Worm (Caenorhabditis elegans): ENCODE results near the gene T16A1.10.

T16A1.10 gene

DNA sequence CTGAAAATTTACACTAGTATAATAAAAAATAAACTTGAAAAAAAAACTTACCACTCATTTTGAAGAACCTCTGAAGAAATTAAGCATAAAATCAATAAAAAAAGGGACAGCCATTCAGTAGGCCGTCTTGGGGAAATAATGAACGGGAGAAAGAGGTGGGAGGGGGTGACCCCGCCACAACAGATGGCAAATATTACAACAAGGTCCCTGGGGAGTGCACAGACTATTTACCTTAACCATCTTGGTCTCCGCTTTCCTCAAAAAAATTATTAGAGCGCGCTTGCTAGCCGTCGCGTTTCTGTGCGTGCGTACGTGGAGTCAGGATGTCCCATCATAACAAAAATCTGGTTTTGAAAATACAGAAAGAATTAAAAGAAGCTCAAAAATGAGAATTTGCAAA is at the start of gene T16A1.10:
T16A1.10 (minus strand) TSS at position 123 of the 400 bp plus-strand sequence.
- TF ChIP-seq nhr-84 (tag; optimal IDR thresholded peaks at IDR 0.05), result no peak
- no peak for TF ChIP-seq nhr-47 (tag; optimal IDR thresholded peaks at IDR 0.05)
- TF ChIP-seq nhr-19 (GFP tag; conservative IDR thresholded peaks at IDR 0.05), result no peak
- TF ChIP-seq efl-1 (optimal IDR thresholded peaks at IDR 0.05), result no peak
- peak in 1 of 2 experiments; percentile 17 for TF ChIP-seq efl-1 (GFP tag; optimal IDR thresholded peaks at IDR 0.05 in 1 of 2)

ce11 chrII:2140817-2141216 is 48.9 kb upstream of the T16A1.10 start, which contains the start of gene C40A11.3:
Gene C40A11.3 (plus strand): TSS chrII:2141117.
- TF ChIP-seq sptf-1 (tag; optimal IDR thresholded peaks at IDR 0.05), result no peak
- TF ChIP-seq mab-9 (GFP tag; IDR thresholded peaks at IDR 0.05), result no peak
- no peak for TF ChIP-seq lin-15B (tag; optimal IDR thresholded peaks at IDR 0.05)
- no peak for TF ChIP-seq snpc-4 (tag; optimal IDR thresholded peaks at IDR 0.05)
- TF ChIP-seq ztf-11 (tag; optimal IDR thresholded peaks at IDR 0.05), result no peak
- no peak for TF ChIP-seq pax-3 (tag; optimal IDR thresholded peaks at IDR 0.05)
- TF ChIP-seq zag-1 (tag; optimal IDR thresholded peaks at IDR 0.05), result no peak
- no peak for TF ChIP-seq fkh-4 (tag; optimal IDR thresholded peaks at IDR 0.05; ENCODE audit: borderline replicate concordance)
- TF ChIP-seq pqm-1 (tag; optimal IDR thresholded peaks at IDR 0.05), result no peak
- TF ChIP-seq lsy-2 (tag; optimal IDR thresholded peaks at IDR 0.05), result no peak
- TF ChIP-seq alr-1 (tag; optimal IDR thresholded peaks at IDR 0.05; ENCODE audit: borderline replicate concordance), result no peak
- no peak for TF ChIP-seq nhr-85 (tag)
- no peak for TF ChIP-seq xbp-1 (tag; optimal IDR thresholded peaks at IDR 0.05)

- TF ChIP-seq sup-37 (GFP tag; optimal IDR thresholded peaks at IDR 0.05) (no peak), C16A3.4 (tag; optimal IDR thresholded peaks at IDR 0.05) (no peak)
Observed at ce11 chrII:2138901-2139300, 47.0 kb upstream of the T16A1.10 start.

DNA sequence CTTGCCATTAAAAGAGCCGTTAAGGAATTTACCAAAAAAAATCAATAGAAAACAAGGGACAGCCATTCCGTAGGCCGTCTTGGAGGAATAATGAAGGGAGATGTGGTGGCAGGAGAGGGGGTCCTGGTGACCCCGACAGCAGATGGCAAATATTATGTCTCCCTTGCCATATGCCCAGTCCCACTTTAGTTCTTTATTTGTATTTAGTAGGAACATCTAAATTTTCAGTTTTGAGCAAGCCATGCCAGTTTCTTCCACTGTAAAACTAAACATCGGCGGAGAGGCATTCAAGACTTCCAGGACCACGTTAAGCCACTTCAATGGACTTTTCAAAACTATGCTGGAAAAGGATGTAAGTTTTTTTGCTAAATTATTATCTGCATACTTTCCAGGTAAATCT is 45.3 kb upstream of the T16A1.10 start, which contains the start of gene C40A11.4:
C40A11.4 (plus strand) TSS at position 188 of the 400 bp plus-strand sequence.
- TF ChIP-seq ceh-63 (GFP tag; optimal IDR thresholded peaks at IDR 0.05) (no peak), efl-1 (optimal IDR thresholded peaks at IDR 0.05) (no peak), efl-1 (GFP tag; optimal IDR thresholded peaks at IDR 0.05 in 1 of 2) (peak in 1 of 2 experiments; percentile 79), xbp-1 (tag; optimal IDR thresholded peaks at IDR 0.05) (no peak)

- no peak for TF ChIP-seq F16B12.6 (tag; optimal IDR thresholded peaks at IDR 0.05)
- no peak for TF ChIP-seq nhr-76 (tag; optimal IDR thresholded peaks at IDR 0.05)
- TF ChIP-seq nhr-85 (tag), result no peak
- TF ChIP-seq nhr-28 (tag; optimal IDR thresholded peaks at IDR 0.05), result no peak
- no peak for TF ChIP-seq lin-39 (tag; optimal IDR thresholded peaks at IDR 0.05)
- no peak for TF ChIP-seq unc-130 (tag; optimal IDR thresholded peaks at IDR 0.05)
- TF ChIP-seq efl-3 (GFP tag; optimal IDR thresholded peaks at IDR 0.05), result no peak
- no peak for TF ChIP-seq fkh-8 (tag; optimal IDR thresholded peaks at IDR 0.05)
- TF ChIP-seq fos-1 (tag; optimal IDR thresholded peaks at IDR 0.05), result no peak
- no peak for TF ChIP-seq mep-1 (tag; optimal IDR thresholded peaks at IDR 0.05)
- no peak for TF ChIP-seq pqm-1 (tag; optimal IDR thresholded peaks at IDR 0.05)
- TF ChIP-seq nhr-19 (GFP tag; conservative IDR thresholded peaks at IDR 0.05), result no peak
Observed at ce11 chrII:2135604-2136003, 43.7 kb upstream of the T16A1.10 start, which contains the start of gene hpo-7. Gene hpo-7 (minus strand): TSS chrII:2135704.

- TF ChIP-seq hlh-17 (GFP tag; optimal IDR thresholded peaks at IDR 0.05; ENCODE audit: borderline replicate concordance) (no peak), unc-30 (tag; optimal IDR thresholded peaks at IDR 0.05) (no peak), nhr-71 (tag; optimal IDR thresholded peaks at IDR 0.05) (no peak), nhr-12 (tag; optimal IDR thresholded peaks at IDR 0.05) (no peak), efl-3 (GFP tag; optimal IDR thresholded peaks at IDR 0.05) (no peak), skn-1 (tag; optimal IDR thresholded peaks at IDR 0.05) (no peak), snu-23 (GFP tag; optimal IDR thresholded peaks at IDR 0.05) (no peak), egl-27 (tag; optimal IDR thresholded peaks at IDR 0.05) (no peak), mef-2 (tag; optimal IDR thresholded peaks at IDR 0.05) (no peak)
Observed at ce11 chrII:2130770-2131169, 38.9 kb upstream of the T16A1.10 start, which contains the start of gene sdz-28. Gene sdz-28 (plus strand): TSS chrII:2131070.

All from whole organism, L1 larva.